Worm (Caenorhabditis elegans): Measurements from ENCODE around the gene C09E7.4.

Gene C09E7.4

DNA sequence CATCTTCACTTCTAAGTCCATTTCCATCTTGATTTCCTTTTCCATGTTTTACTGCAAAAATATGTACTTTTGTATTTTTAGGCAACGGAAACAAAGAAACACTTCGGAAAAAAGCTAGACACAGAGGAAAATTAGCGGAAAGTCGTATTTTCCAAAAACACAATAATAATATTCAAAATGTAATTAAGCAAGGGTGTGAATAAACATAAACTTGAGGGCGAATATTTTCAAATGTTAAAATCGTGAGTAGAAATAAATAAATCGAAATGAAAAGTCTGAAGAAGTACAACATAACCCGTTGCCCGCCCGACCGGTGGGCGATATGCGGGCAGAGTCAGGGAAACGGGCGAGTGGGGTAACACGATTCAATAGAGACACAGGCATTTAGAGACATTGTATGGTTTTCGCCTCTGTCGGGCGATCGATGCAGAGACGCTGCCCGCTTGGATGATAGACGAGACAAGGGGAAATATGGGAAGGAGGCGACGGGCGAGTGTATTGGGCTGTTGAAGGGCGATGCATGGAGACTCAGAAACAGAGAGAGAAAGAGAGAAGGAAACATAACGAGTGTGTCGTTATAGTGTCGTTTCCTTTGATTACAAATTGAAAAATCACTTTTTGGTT is at the start of gene C09E7.4:
C09E7.4 (minus strand) TSS at position 51 of the 624 bp plus-strand sequence.
- TF ChIP-seq ztf-29 (GFP tag; IDR thresholded peaks at IDR 0.05) (no peak), flt-1 (GFP tag; IDR thresholded peaks at IDR 0.05) (peak; percentile 64; the same call in 1 of the 2 replicates), cog-1 (tag; optimal IDR thresholded peaks at IDR 0.05) (peak; percentile 69), tab-1 (GFP tag; IDR thresholded peaks at IDR 0.05) (no peak), T22C8.4 (GFP tag; IDR thresholded peaks at IDR 0.05) (0 out of 2 replicates have a peak, but pooled peaks have one; percentile 43), med-1 (GFP tag; optimal IDR thresholded peaks at IDR 0.05; ENCODE audit: insufficient read depth) (no peak), ref-1 (GFP tag; conservative IDR thresholded peaks at IDR 0.05) (no peak), ztf-23 (GFP tag; IDR thresholded peaks at IDR 0.05) (no peak), klf-2 (GFP tag; conservative IDR thresholded peaks at IDR 0.05) (no peak)

ce11 chrIII:6581585-6581984 is 44.8 kb upstream of the C09E7.4 start, which contains the start of gene acr-21:
Gene acr-21, plus strand, starts transcription at chrIII:6581885.
- TF ChIP-seq ref-1 (GFP tag; conservative IDR thresholded peaks at IDR 0.05) (no peak), T22C8.4 (GFP tag; IDR thresholded peaks at IDR 0.05) (no peak)

DNA sequence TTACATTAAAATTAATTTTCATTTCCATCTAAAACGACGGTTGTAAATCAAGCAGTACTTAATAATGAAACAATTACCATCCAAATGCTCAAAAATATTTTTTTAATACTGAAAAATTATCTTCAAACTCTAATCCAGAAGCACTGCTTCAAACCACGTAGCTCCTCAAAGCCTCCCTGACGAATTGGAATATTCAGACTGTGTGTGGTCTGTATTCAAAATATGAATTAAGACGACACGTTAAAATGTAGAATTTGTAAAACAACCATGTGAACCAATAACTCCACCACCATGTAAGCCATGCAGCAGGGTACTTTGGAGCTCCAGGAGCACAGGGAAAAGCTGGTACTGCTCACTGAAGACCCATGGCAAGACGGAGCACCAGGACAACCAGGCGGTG is 42.6 kb upstream of the C09E7.4 start, which contains the start of gene F27B3.8:
F27B3.8 (plus strand) TSS at position 301 of the 400 bp plus-strand sequence.
- TF ChIP-seq ztf-23 (GFP tag; IDR thresholded peaks at IDR 0.05) (no peak), klf-2 (GFP tag; conservative IDR thresholded peaks at IDR 0.05) (no peak), tab-1 (GFP tag; IDR thresholded peaks at IDR 0.05) (no peak), flt-1 (GFP tag; IDR thresholded peaks at IDR 0.05) (no peak), med-1 (GFP tag; optimal IDR thresholded peaks at IDR 0.05; ENCODE audit: insufficient read depth) (no peak), ref-1 (GFP tag; conservative IDR thresholded peaks at IDR 0.05) (no peak), cog-1 (tag; optimal IDR thresholded peaks at IDR 0.05) (no peak)

DNA sequence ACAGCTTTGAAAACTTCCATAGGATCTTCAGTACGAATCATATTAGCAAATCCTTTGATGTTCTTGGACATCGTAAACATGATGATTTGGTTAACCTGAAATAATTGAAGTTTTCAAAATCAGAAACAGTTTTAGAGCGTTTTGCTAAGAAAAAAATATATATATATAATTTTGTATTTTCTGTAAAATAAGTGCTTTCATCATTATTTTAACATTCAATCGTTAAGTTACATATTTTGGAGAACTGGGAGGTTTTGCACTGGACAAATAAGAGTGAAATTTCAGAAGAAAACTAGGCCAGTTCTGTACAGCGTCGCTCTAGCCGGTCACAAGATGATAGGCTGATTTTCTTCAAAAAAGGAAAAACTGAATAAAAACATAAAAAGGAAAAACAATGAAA is 41.7 kb upstream of the C09E7.4 start, which contains the start of gene F27B3.6:
F27B3.6 (minus strand) TSS at position 101 of the 400 bp plus-strand sequence.
- TF ChIP-seq ztf-29 (GFP tag; IDR thresholded peaks at IDR 0.05) (no peak), T22C8.4 (GFP tag; IDR thresholded peaks at IDR 0.05) (no peak), flt-1 (GFP tag; IDR thresholded peaks at IDR 0.05) (no peak), med-1 (GFP tag; optimal IDR thresholded peaks at IDR 0.05; ENCODE audit: insufficient read depth) (no peak), klf-2 (GFP tag; conservative IDR thresholded peaks at IDR 0.05) (no peak), cog-1 (tag; optimal IDR thresholded peaks at IDR 0.05) (no peak), ztf-23 (GFP tag; IDR thresholded peaks at IDR 0.05) (no peak), ref-1 (GFP tag; conservative IDR thresholded peaks at IDR 0.05) (no peak), tab-1 (GFP tag; IDR thresholded peaks at IDR 0.05) (no peak)

DNA sequence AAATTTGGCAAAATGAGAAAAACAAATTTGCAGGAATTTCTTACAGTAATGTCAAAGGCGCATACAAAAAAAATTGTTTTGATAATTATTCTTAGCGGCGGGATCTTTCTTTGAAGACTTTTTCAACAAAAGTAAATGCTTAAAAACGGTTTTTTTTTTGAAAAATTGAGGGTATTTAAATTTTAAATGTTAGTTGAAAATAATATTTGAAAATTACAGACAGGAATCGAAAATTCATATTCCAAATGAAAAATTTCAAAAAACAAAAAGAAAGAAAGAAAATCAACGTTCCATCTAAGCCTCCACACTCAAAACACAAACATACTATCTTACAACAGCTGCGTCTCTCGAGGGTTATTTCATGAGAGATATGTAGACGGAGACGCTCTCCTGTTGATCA is 40.4 kb upstream of the C09E7.4 start:
- TF ChIP-seq klf-2 (GFP tag; conservative IDR thresholded peaks at IDR 0.05) (no peak), ref-1 (GFP tag; conservative IDR thresholded peaks at IDR 0.05) (no peak), med-1 (GFP tag; optimal IDR thresholded peaks at IDR 0.05; ENCODE audit: insufficient read depth) (no peak), flt-1 (GFP tag; IDR thresholded peaks at IDR 0.05) (no peak), ztf-23 (GFP tag; IDR thresholded peaks at IDR 0.05) (no peak), ztf-29 (GFP tag; IDR thresholded peaks at IDR 0.05) (no peak), tab-1 (GFP tag; IDR thresholded peaks at IDR 0.05) (no peak), T22C8.4 (GFP tag; IDR thresholded peaks at IDR 0.05) (no peak), cog-1 (tag; optimal IDR thresholded peaks at IDR 0.05) (no peak)

DNA sequence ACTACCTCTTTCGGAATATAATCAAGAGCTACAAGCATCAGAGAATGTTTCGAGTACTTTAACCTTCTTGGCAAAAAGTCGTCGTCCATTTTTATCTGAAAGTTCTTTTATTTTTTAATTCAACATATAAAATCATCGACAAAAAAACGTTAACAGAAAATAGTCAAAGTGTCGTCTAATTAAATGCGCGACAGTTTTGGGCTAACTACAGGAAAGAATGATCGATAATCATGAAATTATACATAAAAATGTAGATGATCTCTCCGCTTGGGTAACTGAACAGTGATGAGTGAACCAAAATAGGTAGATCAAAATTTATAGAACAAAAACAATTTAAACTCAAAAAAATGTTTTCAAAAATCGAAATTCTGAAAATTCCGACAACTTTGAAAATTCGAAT is 21.7 kb upstream of the C09E7.4 start, which contains the start of gene C09E7.8:
C09E7.8 (minus strand) TSS at position 101 of the 400 bp plus-strand sequence.
- TF ChIP-seq T22C8.4 (GFP tag; IDR thresholded peaks at IDR 0.05) (no peak), ref-1 (GFP tag; conservative IDR thresholded peaks at IDR 0.05) (no peak), flt-1 (GFP tag; IDR thresholded peaks at IDR 0.05) (no peak), klf-2 (GFP tag; conservative IDR thresholded peaks at IDR 0.05) (no peak), ztf-29 (GFP tag; IDR thresholded peaks at IDR 0.05) (no peak), tab-1 (GFP tag; IDR thresholded peaks at IDR 0.05) (no peak), med-1 (GFP tag; optimal IDR thresholded peaks at IDR 0.05; ENCODE audit: insufficient read depth) (no peak), ztf-23 (GFP tag; IDR thresholded peaks at IDR 0.05) (no peak), cog-1 (tag; optimal IDR thresholded peaks at IDR 0.05) (no peak)

DNA sequence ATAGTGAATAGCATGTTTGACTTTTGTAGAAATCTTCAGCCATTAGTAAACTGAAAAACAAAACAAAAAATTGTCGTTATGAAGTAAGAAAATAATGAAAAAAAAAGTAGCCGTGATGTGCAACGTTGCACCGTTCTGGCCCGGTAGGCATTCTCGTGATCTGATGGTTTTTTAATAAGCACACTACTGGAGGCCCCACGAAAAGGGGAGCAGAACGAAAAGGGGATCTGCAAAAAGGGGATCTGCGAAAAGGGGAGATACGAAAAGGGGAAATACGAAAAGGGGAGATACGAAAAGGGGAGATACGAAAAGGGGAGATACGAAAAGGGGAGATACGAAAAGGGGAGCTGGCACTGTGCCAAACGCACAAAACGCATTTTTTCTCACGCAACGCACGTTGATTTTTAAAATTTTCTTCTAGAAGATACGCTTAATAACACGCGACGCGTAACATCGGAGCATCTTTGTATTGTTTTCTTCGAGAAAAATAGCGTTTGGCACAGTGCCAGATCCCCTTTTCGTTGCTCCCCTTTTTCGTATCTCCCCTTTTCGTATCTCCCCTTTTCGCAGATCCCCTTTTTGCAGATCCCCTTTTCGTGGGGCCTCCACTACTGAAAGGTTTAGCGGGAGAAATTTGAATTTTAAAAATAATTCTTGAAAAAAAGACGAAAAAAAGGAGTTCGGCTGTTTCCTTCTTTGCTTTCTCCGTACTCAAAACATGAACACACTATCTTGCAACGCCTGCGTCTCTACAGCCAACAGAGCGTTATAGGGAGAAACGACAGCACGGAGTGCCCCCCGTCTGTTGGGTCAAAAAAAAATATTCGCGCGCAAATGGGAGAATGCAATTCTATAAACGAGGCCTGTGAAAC is 14.6 kb upstream of the C09E7.4 start, which contains the start of gene C09E7.7:
C09E7.7 (minus strand) TSS at position 57 of the 872 bp plus-strand sequence.
- TF ChIP-seq cog-1 (tag; optimal IDR thresholded peaks at IDR 0.05) = peak; percentile 66
- peak; percentile 46; the same call in 1 of the 2 replicates for TF ChIP-seq T22C8.4 (GFP tag; IDR thresholded peaks at IDR 0.05)
- peak; percentile 48; the same call in 1 of the 2 replicates for TF ChIP-seq ztf-29 (GFP tag; IDR thresholded peaks at IDR 0.05)
- 0 out of 2 replicates have a peak, but pooled peaks have one; percentile 14 for TF ChIP-seq tab-1 (GFP tag; IDR thresholded peaks at IDR 0.05)
- TF ChIP-seq ztf-23 (GFP tag; IDR thresholded peaks at IDR 0.05) = peak; percentile 72
- peak; percentile 87 for TF ChIP-seq flt-1 (GFP tag; IDR thresholded peaks at IDR 0.05)
- TF ChIP-seq klf-2 (GFP tag; conservative IDR thresholded peaks at IDR 0.05) = peak; percentile 69
- TF ChIP-seq ref-1 (GFP tag; conservative IDR thresholded peaks at IDR 0.05) = peak; percentile 36; the same call in 1 of the 2 replicates

DNA sequence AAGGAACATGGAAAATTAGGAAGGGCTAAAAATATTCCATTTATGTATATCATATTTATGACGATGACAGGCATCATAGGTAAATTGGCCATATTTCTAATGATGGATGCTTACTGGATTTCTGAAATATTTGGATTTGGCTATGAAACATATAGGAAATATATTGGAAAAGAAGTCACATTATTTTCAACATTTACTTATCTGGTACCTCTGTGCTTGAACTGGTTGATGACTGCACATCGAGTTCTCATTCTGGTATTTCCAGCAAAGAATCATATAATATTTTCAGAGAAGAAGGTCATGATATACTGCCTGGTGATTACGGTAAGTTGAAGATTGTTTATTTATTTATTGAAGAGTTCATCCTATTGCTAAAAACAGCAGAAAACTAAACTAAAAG is 4.1 kb downstream of the C09E7.4 start, which contains the start of gene srxa-5:
srxa-5 (plus strand) TSS at position 301 of the 400 bp plus-strand sequence.
- no peak for TF ChIP-seq flt-1 (GFP tag; IDR thresholded peaks at IDR 0.05)
- TF ChIP-seq ref-1 (GFP tag; conservative IDR thresholded peaks at IDR 0.05) = no peak
- TF ChIP-seq ztf-29 (GFP tag; IDR thresholded peaks at IDR 0.05) = no peak
- TF ChIP-seq med-1 (GFP tag; optimal IDR thresholded peaks at IDR 0.05; ENCODE audit: insufficient read depth) = no peak
- no peak for TF ChIP-seq tab-1 (GFP tag; IDR thresholded peaks at IDR 0.05)
- no peak for TF ChIP-seq T22C8.4 (GFP tag; IDR thresholded peaks at IDR 0.05)
- no peak for TF ChIP-seq ztf-23 (GFP tag; IDR thresholded peaks at IDR 0.05)
- no peak for TF ChIP-seq klf-2 (GFP tag; conservative IDR thresholded peaks at IDR 0.05)
- TF ChIP-seq cog-1 (tag; optimal IDR thresholded peaks at IDR 0.05) = no peak

DNA sequence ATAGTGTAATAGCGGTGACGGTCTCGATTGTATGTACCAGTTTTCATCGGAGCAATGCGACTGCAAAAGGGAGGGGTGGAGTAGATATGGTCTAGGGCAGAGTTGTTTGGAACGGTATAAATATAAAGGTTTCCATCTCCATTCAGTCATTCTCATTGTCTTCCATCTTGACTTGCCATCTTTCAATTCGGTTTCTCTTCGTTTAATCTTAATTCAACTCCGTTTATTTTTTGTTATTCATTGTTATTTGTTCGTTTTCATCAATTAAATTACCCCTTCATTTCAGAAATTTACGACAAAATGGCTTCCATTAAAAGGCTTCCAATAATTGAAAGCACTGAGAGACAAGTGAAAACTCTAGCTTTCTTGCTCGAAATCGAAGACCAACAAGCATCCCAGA is 5.7 kb downstream of the C09E7.4 start, which contains the start of gene C09E7.11:
C09E7.11 (plus strand) TSS at position 301 of the 400 bp plus-strand sequence.
- no peak for TF ChIP-seq ztf-29 (GFP tag; IDR thresholded peaks at IDR 0.05)
- TF ChIP-seq ztf-23 (GFP tag; IDR thresholded peaks at IDR 0.05) = no peak
- no peak for TF ChIP-seq T22C8.4 (GFP tag; IDR thresholded peaks at IDR 0.05)
- TF ChIP-seq ref-1 (GFP tag; conservative IDR thresholded peaks at IDR 0.05) = no peak
- no peak for TF ChIP-seq flt-1 (GFP tag; IDR thresholded peaks at IDR 0.05)
- TF ChIP-seq tab-1 (GFP tag; IDR thresholded peaks at IDR 0.05) = no peak
- no peak for TF ChIP-seq med-1 (GFP tag; optimal IDR thresholded peaks at IDR 0.05; ENCODE audit: insufficient read depth)
- no peak for TF ChIP-seq cog-1 (tag; optimal IDR thresholded peaks at IDR 0.05)
- no peak for TF ChIP-seq klf-2 (GFP tag; conservative IDR thresholded peaks at IDR 0.05)

All from whole organism, midembryonic.